Fruit fly (Drosophila melanogaster) whole organism, embryonic: Measurements from ENCODE around the gene Tsp29Fb.

Experiments used
- Adf1 ChIP-seq: fragments of 200-800 bp; sonication (Bioruptor generic); IDR thresholded peaks from 2 replicates; pipeline ENCODE4 v1.3.6; 2022; ENCODE audit warnings: missing biosample characterization, missing genetic modification characterization
- Atf3 ChIP-seq: fragments of 200-800 bp; sonication (Bioruptor generic); optimal IDR thresholded peaks from 3 replicates; lab custom pipeline; 2016; ENCODE audit warnings: missing biosample characterization, missing genetic modification characterization
- BtbVII ChIP-seq: fragments of 200-800 bp; sonication (Bioruptor generic); optimal IDR thresholded peaks from 3 replicates; lab custom pipeline; 2017; ENCODE audit warnings: missing biosample characterization, mild to moderate bottlenecking, missing genetic modification characterization
- CG10979 ChIP-seq: fragments of 200-800 bp; sonication (Bioruptor generic); optimal IDR thresholded peaks from 2 replicates; lab custom pipeline; 2018; ENCODE audit warnings: missing biosample characterization, mild to moderate bottlenecking, missing genetic modification characterization, moderate library complexity
- CG11093 ChIP-seq: fragments of 200-800 bp; sonication (Bioruptor generic); IDR thresholded peaks from 3 replicates; pipeline ENCODE4 v1.3.6; 2022; ENCODE audit warnings: missing biosample characterization, missing genetic modification characterization
- CG11723 ChIP-seq: fragments of 200-800 bp; sonication (Bioruptor generic); optimal IDR thresholded peaks from 2 replicates; lab custom pipeline; 2017; ENCODE audit warnings: missing biosample characterization, mild to moderate bottlenecking, missing genetic modification characterization
- CG13624 ChIP-seq: fragments of 200-800 bp; sonication (Bioruptor generic); optimal IDR thresholded peaks from 2 replicates; lab custom pipeline; 2016; ENCODE audit warnings: missing biosample characterization, missing genetic modification characterization
- CG1647 ChIP-seq: fragments of 200-800 bp; sonication (Bioruptor generic); optimal IDR thresholded peaks from 3 replicates; lab custom pipeline; 2016; ENCODE audit warnings: missing biosample characterization, missing genetic modification characterization
- CG30403 ChIP-seq: fragments of 200-800 bp; sonication (Bioruptor generic); optimal IDR thresholded peaks from 3 replicates; lab custom pipeline; 2016; ENCODE audit warnings: missing biosample characterization, missing genetic modification characterization
- CG31365 ChIP-seq: fragments of 200-800 bp; sonication (Bioruptor generic); optimal IDR thresholded peaks from 2 replicates; lab custom pipeline; 2018; ENCODE audit warnings: missing biosample characterization, mild to moderate bottlenecking, missing genetic modification characterization
- CG32532 ChIP-seq: fragments of 200-800 bp; sonication (Bioruptor generic); IDR thresholded peaks from 2 replicates; pipeline ENCODE4 v1.3.6; 2022; ENCODE audit warnings: missing biosample characterization, missing genetic modification characterization
- CG4820 ChIP-seq: fragments of 200-800 bp; sonication (Bioruptor generic); optimal IDR thresholded peaks from 3 replicates; lab custom pipeline; 2016; ENCODE audit warnings: missing biosample characterization, missing genetic modification characterization
- CG6272 ChIP-seq: fragments of 200-800 bp; sonication (Bioruptor generic); IDR thresholded peaks from 2 replicates; pipeline ENCODE4 v1.3.6; 2022; ENCODE audit warnings: missing biosample characterization, missing genetic modification characterization
- CG7271 ChIP-seq: fragments of 200-800 bp; sonication (Bioruptor generic); optimal IDR thresholded peaks from 2 replicates; lab custom pipeline; 2018; ENCODE audit warnings: missing biosample characterization, mild to moderate bottlenecking, missing genetic modification characterization, moderate library complexity
- CG7839 ChIP-seq: fragments of 200-800 bp; sonication (Bioruptor generic); optimal IDR thresholded peaks from 3 replicates; lab custom pipeline; 2018; ENCODE audit warnings: missing biosample characterization, mild to moderate bottlenecking, missing genetic modification characterization, moderate library complexity
- CG9609 ChIP-seq: fragments of 200-800 bp; sonication (Bioruptor generic); optimal IDR thresholded peaks from 3 replicates; lab custom pipeline; 2016; ENCODE audit warnings: missing biosample characterization, missing genetic modification characterization
- Chrac-16 ChIP-seq: fragments of 200-800 bp; sonication (Bioruptor generic); optimal IDR thresholded peaks from 3 replicates; lab custom pipeline; 2016; ENCODE audit warnings: missing biosample characterization, missing genetic modification characterization
- Dip2 ChIP-seq: fragments of 200-800 bp; sonication (Bioruptor generic); IDR thresholded peaks from 2 replicates; pipeline ENCODE4 v1.3.6; 2022; ENCODE audit warnings: missing biosample characterization, missing genetic modification characterization
- Drgx ChIP-seq: fragments of 200-800 bp; sonication (Bioruptor generic); IDR thresholded peaks from 2 replicates; pipeline ENCODE4 v1.3.6; 2022; ENCODE audit warnings: missing biosample characterization, missing genetic modification characterization
- Hey ChIP-seq: fragments of 200-800 bp; sonication (Bioruptor generic); optimal IDR thresholded peaks from 3 replicates; lab custom pipeline; 2018; ENCODE audit warnings: missing biosample characterization, mild to moderate bottlenecking, missing genetic modification characterization
- Hr51 ChIP-seq, 2 experiments: fragments of 200-800 bp; sonication (Bioruptor generic); optimal IDR thresholded peaks; 2 replicates in 1 of 2; 3 replicates in 1 of 2; lab custom pipeline; 2016 to 2018; ENCODE audit warnings: missing biosample characterization in 2 of 2, missing genetic modification characterization in 2 of 2, mild to moderate bottlenecking in 1 of 2, moderate library complexity in 1 of 2
- Lim3 ChIP-seq: fragments of 200-800 bp; sonication (Bioruptor generic); IDR thresholded peaks from 2 replicates; pipeline ENCODE4 v1.3.6; 2022; ENCODE audit warnings: missing biosample characterization, missing genetic modification characterization
- Med ChIP-seq: fragments of 200-800 bp; sonication (Bioruptor generic); peaks from one replicate; lab custom pipeline; 2016; ENCODE audit warnings: missing biosample characterization, missing genetic modification characterization, mild to moderate bottlenecking, inconsistent platforms, moderate library complexity
- Meics ChIP-seq: fragments of 200-800 bp; sonication (Bioruptor generic); optimal IDR thresholded peaks from 2 replicates; lab custom pipeline; 2017; ENCODE audit warnings: missing biosample characterization, mild to moderate bottlenecking, missing genetic modification characterization
- NK7.1 ChIP-seq: fragments of 200-800 bp; sonication (Bioruptor generic); optimal IDR thresholded peaks from 3 replicates; lab custom pipeline; 2016; ENCODE audit warnings: missing biosample characterization, missing genetic modification characterization
- Opbp ChIP-seq: fragments of 200-800 bp; sonication (Bioruptor generic); IDR thresholded peaks from 3 replicates; pipeline ENCODE4 v1.3.6; 2022; ENCODE audit warnings: missing biosample characterization, missing genetic modification characterization; ENCODE audit not compliant: partially characterized antibody
- Pdp1 ChIP-seq, 2 experiments: fragments of 200-800 bp; sonication (Bioruptor generic); optimal IDR thresholded peaks; 3 replicates each; lab custom pipeline; 2016; ENCODE audit warnings: missing biosample characterization in 2 of 2, missing genetic modification characterization in 2 of 2, mild to moderate bottlenecking in 1 of 2, moderate library complexity in 1 of 2
- Rfx ChIP-seq: fragments of 200-800 bp; sonication (Bioruptor generic); IDR thresholded peaks from 2 replicates; pipeline ENCODE4 v1.3.6; 2022; ENCODE audit warnings: missing biosample characterization, missing genetic modification characterization
- ab ChIP-seq: fragments of 200-800 bp; sonication (Bioruptor generic); optimal IDR thresholded peaks from 2 replicates; lab custom pipeline; 2016; ENCODE audit warnings: missing biosample characterization, missing genetic modification characterization
- ato ChIP-seq: fragments of 200-800 bp; sonication (Bioruptor generic); IDR thresholded peaks from 2 replicates; pipeline ENCODE4 v1.3.6; 2022; ENCODE audit warnings: missing biosample characterization, missing genetic modification characterization; ENCODE audit not compliant: partially characterized antibody
- az2 ChIP-seq: fragments of 200-800 bp; sonication (Bioruptor generic); optimal IDR thresholded peaks from 3 replicates; lab custom pipeline; 2016; ENCODE audit warnings: missing biosample characterization, missing genetic modification characterization
- bcd ChIP-seq: fragments of 200-800 bp; sonication (Bioruptor generic); optimal IDR thresholded peaks from 2 replicates; lab custom pipeline; 2017; ENCODE audit warnings: missing biosample characterization, mild to moderate bottlenecking, missing genetic modification characterization
- cg ChIP-seq: fragments of 200-800 bp; sonication (Bioruptor generic); optimal IDR thresholded peaks from 3 replicates; lab custom pipeline; 2019; ENCODE audit warnings: missing biosample characterization, mild to moderate bottlenecking, missing genetic modification characterization, moderate library complexity
- chif ChIP-seq, 2 experiments: fragments of 200-800 bp; sonication (Bioruptor generic); optimal IDR thresholded peaks; 3 replicates each; lab custom pipeline; 2016; ENCODE audit warnings: missing biosample characterization in 2 of 2, missing genetic modification characterization in 2 of 2
- crol ChIP-seq: fragments of 200-800 bp; sonication (Bioruptor generic); IDR thresholded peaks from 2 replicates; pipeline ENCODE4 v1.3.6; 2022; ENCODE audit warnings: missing biosample characterization, missing genetic modification characterization
- eyg ChIP-seq: fragments of 200-800 bp; sonication (Bioruptor generic); optimal IDR thresholded peaks from 3 replicates; lab custom pipeline; 2016; ENCODE audit warnings: missing biosample characterization, missing genetic modification characterization
- fd96Cb ChIP-seq: fragments of 200-800 bp; sonication (Bioruptor generic); optimal IDR thresholded peaks from 2 replicates; lab custom pipeline; 2018; ENCODE audit warnings: missing biosample characterization, mild to moderate bottlenecking, missing genetic modification characterization, moderate library complexity
- hbn ChIP-seq: fragments of 200-800 bp; sonication (Bioruptor generic); IDR thresholded peaks from 2 replicates; pipeline ENCODE4 v1.3.6; 2022; ENCODE audit warnings: missing biosample characterization, missing genetic modification characterization; ENCODE audit not compliant: partially characterized antibody
- jumu ChIP-seq: fragments of 200-800 bp; sonication (Bioruptor generic); optimal IDR thresholded peaks from 3 replicates; lab custom pipeline; 2016; ENCODE audit warnings: missing biosample characterization, missing genetic modification characterization
- kni ChIP-seq: fragments of 200-800 bp; sonication (Bioruptor generic); optimal IDR thresholded peaks from 3 replicates; lab custom pipeline; 2017; ENCODE audit warnings: mild to moderate bottlenecking, missing biosample characterization, missing genetic modification reagents, missing genetic modification characterization
- lbe ChIP-seq: fragments of 200-800 bp; sonication (Bioruptor generic); optimal IDR thresholded peaks from 2 replicates; lab custom pipeline; 2016; ENCODE audit warnings: missing biosample characterization, mild to moderate bottlenecking, missing genetic modification characterization
- mld ChIP-seq: fragments of 200-800 bp; sonication (Bioruptor generic); IDR thresholded peaks from 3 replicates; pipeline ENCODE4 v1.3.6; 2022; ENCODE audit warnings: missing biosample characterization, missing genetic modification characterization; ENCODE audit not compliant: partially characterized antibody
- pfk ChIP-seq: fragments of 200-800 bp; sonication (Bioruptor generic); optimal IDR thresholded peaks from 2 replicates; lab custom pipeline; 2018; ENCODE audit warnings: missing biosample characterization, mild to moderate bottlenecking, missing genetic modification characterization, moderate library complexity
- pros ChIP-seq: fragments of 200-800 bp; sonication (Bioruptor generic); optimal IDR thresholded peaks from 3 replicates; lab custom pipeline; 2019; ENCODE audit warnings: missing biosample characterization, mild to moderate bottlenecking, missing genetic modification characterization, moderate library complexity
- psq ChIP-seq: fragments of 200-800 bp; sonication (Bioruptor generic); optimal IDR thresholded peaks from 2 replicates; lab custom pipeline; 2017; ENCODE audit warnings: missing biosample characterization, missing genetic modification characterization
- run ChIP-seq: fragments of 200-800 bp; sonication (Bioruptor generic); optimal IDR thresholded peaks from 3 replicates; lab custom pipeline; 2018; ENCODE audit warnings: missing biosample characterization, mild to moderate bottlenecking, missing genetic modification characterization
- ttk ChIP-seq: fragments of 200-800 bp; sonication (Bioruptor generic); IDR thresholded peaks from 2 replicates; pipeline ENCODE4 v2.1.2; 2022; ENCODE audit warnings: missing biosample characterization, missing genetic modification characterization
- wdn ChIP-seq: fragments of 200-800 bp; sonication (Bioruptor generic); IDR thresholded peaks from 2 replicates; pipeline ENCODE4 v1.3.6; 2022; ENCODE audit warnings: missing biosample characterization, missing genetic modification characterization
- wor ChIP-seq: fragments of 200-800 bp; sonication (Bioruptor generic); IDR thresholded peaks from 2 replicates; pipeline ENCODE4 v1.3.6; 2022; ENCODE audit warnings: missing biosample characterization, missing genetic modification characterization

Tsp29Fb gene

dm6 chr2L:8951184-8951934 is 14.2 kb downstream of the Tsp29Fb start, which contains the start of gene C1GalTA (continued):
- TF ChIP-seq CG1647 (GFP tag; lab: Kevin White, UChicago) = peak; percentile 36
- peak; percentile 97 for TF ChIP-seq CG30403 (GFP tag; lab: Kevin White, UChicago)
- TF ChIP-seq Meics (GFP tag; lab: Kevin White, UChicago) = peak; percentile 99
- no peak for TF ChIP-seq cg (GFP tag; lab: Kevin White, UChicago)
- TF ChIP-seq Drgx (GFP tag; lab: Robert Waterston, UW) = peak; percentile 97
- peak; percentile 98 for TF ChIP-seq fd96Cb (tag; lab: Kevin White, UChicago)
- TF ChIP-seq psq (GFP tag; lab: Kevin White, UChicago) = peak; percentile 80
- TF ChIP-seq Rfx (GFP tag; lab: Robert Waterston, UW) = peak; percentile 94
- no peak for TF ChIP-seq ato
- peak; percentile 94 for TF ChIP-seq az2
- peak; percentile 90 for TF ChIP-seq pros (GFP tag; lab: Kevin White, UChicago)
- TF ChIP-seq CG13624 (GFP tag; lab: Kevin White, UChicago) = peak; percentile 61
- TF ChIP-seq CG4820 (GFP tag; lab: Kevin White, UChicago) = peak; percentile 93
- TF ChIP-seq BtbVII (GFP tag; lab: Kevin White, UChicago) = peak; percentile 98
- TF ChIP-seq NK7.1 (GFP tag; lab: Kevin White, UChicago) = peak; percentile 43
- peak; percentile 97 for TF ChIP-seq run
- no peak for TF ChIP-seq Lim3 (GFP tag; lab: Robert Waterston, UW)
- TF ChIP-seq mld (GFP tag; lab: Robert Waterston, UW) = no peak
- peak; percentile 97 for TF ChIP-seq CG32532 (GFP tag; lab: Robert Waterston, UW)
- TF ChIP-seq wor = peak; percentile 90
- peak; percentile 9 for TF ChIP-seq jumu (GFP tag; lab: Kevin White, UChicago)
- TF ChIP-seq hbn (GFP tag; lab: Robert Waterston, UW) = no peak
- TF ChIP-seq wdn = peak; percentile 90
- TF ChIP-seq pfk (GFP tag; lab: Kevin White, UChicago) = no peak
- peak; percentile 96 for TF ChIP-seq ttk (GFP tag; lab: Robert Waterston, UW)
- TF ChIP-seq Opbp (GFP tag; lab: Robert Waterston, UW) = no peak
- TF ChIP-seq Pdp1 (GFP tag; optimal IDR thresholded peaks at IDR 0.05; lab: Kevin White, UChicago) = peak; percentile 63 to 74
- peak; percentile 84 for TF ChIP-seq CG6272 (GFP tag; lab: Robert Waterston, UW)
- peak; percentile 97 for TF ChIP-seq CG7271 (tag; lab: Kevin White, UChicago)
- peak; percentile 52 for TF ChIP-seq CG9609 (GFP tag; lab: Kevin White, UChicago)
- peak; percentile 89 for TF ChIP-seq CG11723 (GFP tag; lab: Kevin White, UChicago)
- peak; percentile 97 for TF ChIP-seq bcd (GFP tag; lab: Kevin White, UChicago)
- peak; percentile 89 for TF ChIP-seq Med (GFP tag; lab: Kevin White, UChicago)
- TF ChIP-seq Dip2 = no peak
- peak; percentile 73 to 99 for TF ChIP-seq Hr51 (GFP tag; optimal IDR thresholded peaks at IDR 0.05; lab: Kevin White, UChicago)
- TF ChIP-seq ab = peak; percentile 22
- TF ChIP-seq CG7839 (tag; lab: Kevin White, UChicago) = peak; percentile 99
- TF ChIP-seq crol (GFP tag; lab: Robert Waterston, UW) = peak; percentile 68
- peak; percentile 39 to 62 for TF ChIP-seq chif (GFP tag; optimal IDR thresholded peaks at IDR 0.05; lab: Kevin White, UChicago)
- TF ChIP-seq Chrac-16 (GFP tag; lab: Kevin White, UChicago) = peak; percentile 93
- peak; percentile 40 for TF ChIP-seq eyg
- TF ChIP-seq lbe (GFP tag; lab: Kevin White, UChicago) = peak; percentile 90
- TF ChIP-seq Atf3 (GFP tag; lab: Kevin White, UChicago) = no peak
- peak; percentile 61 for TF ChIP-seq kni (GFP tag; lab: Kevin White, UChicago)
- TF ChIP-seq CG10979 = peak; percentile 100
- TF ChIP-seq CG11093 (GFP tag; lab: Robert Waterston, UW) = peak; percentile 90
- TF ChIP-seq Adf1 (GFP tag; lab: Robert Waterston, UW) = peak; percentile 80
- TF ChIP-seq CG31365 = peak; percentile 57
- TF ChIP-seq Hey = peak; percentile 77
